Worm (Caenorhabditis elegans) whole organism, late embryonic: ENCODE measurements around the gene Y55F3C.17.

Source experiments
- C08G9.2 ChIP-seq: sonication (generic microtip); optimal IDR thresholded peaks from 2 replicates; lab custom pipeline; 2016; ENCODE audit warnings: mild to moderate bottlenecking, missing genetic modification characterization, moderate library complexity, missing compliant biosample characterization
- F13H6.1 ChIP-seq: sonication (generic microtip); optimal IDR thresholded peaks from 2 replicates; lab custom pipeline; 2016; ENCODE audit warnings: missing genetic modification characterization, missing compliant biosample characterization
- Y22D7AL.16 ChIP-seq: sonication (generic microtip); optimal IDR thresholded peaks from 2 replicates; lab custom pipeline; 2016; ENCODE audit warnings: missing genetic modification characterization, missing compliant biosample characterization
- ceh-34 ChIP-seq: sonication (generic microtip); optimal IDR thresholded peaks from 2 replicates; lab custom pipeline; 2016; ENCODE audit warnings: mild to moderate bottlenecking, missing genetic modification characterization, missing compliant biosample characterization
- ceh-9 ChIP-seq: sonication (generic microtip); optimal IDR thresholded peaks from 2 replicates; lab custom pipeline; 2016; ENCODE audit warnings: mild to moderate bottlenecking, missing genetic modification characterization, inconsistent platforms, missing compliant biosample characterization
- dve-1 ChIP-seq: sonication (generic microtip); optimal IDR thresholded peaks from 2 replicates; lab custom pipeline; 2017; ENCODE audit warnings: antibody characterized with exemption, mild to moderate bottlenecking, missing genetic modification characterization, missing compliant biosample characterization
- ets-4 ChIP-seq: sonication (generic microtip); optimal IDR thresholded peaks from 2 replicates; lab custom pipeline; 2016; ENCODE audit warnings: missing genetic modification characterization, missing compliant biosample characterization
- fkh-10 ChIP-seq: fragments of 150-350 bp; optimal IDR thresholded peaks from 2 replicates; lab custom pipeline; 2014; ENCODE audit warnings: missing biosample characterization, missing genetic modification reagents, missing genetic modification characterization
- nfya-1 ChIP-seq: sonication (generic microtip); optimal IDR thresholded peaks from 2 replicates; lab custom pipeline; 2017; ENCODE audit warnings: missing genetic modification characterization, mild to moderate bottlenecking, missing compliant biosample characterization, antibody characterized with exemption, moderate library complexity
- pqm-1 ChIP-seq: sonication (generic microtip); optimal IDR thresholded peaks from 2 replicates; lab custom pipeline; 2016; ENCODE audit warnings: missing genetic modification characterization, missing compliant biosample characterization
- rnt-1 ChIP-seq: sonication (generic microtip); optimal IDR thresholded peaks from 2 replicates; lab custom pipeline; 2016; ENCODE audit warnings: missing genetic modification characterization, missing compliant biosample characterization
- tbx-2 ChIP-seq: sonication (generic microtip); optimal IDR thresholded peaks from 2 replicates; lab custom pipeline; 2016; ENCODE audit warnings: missing genetic modification characterization, missing compliant biosample characterization
- unc-86 ChIP-seq: sonication (generic microtip); optimal IDR thresholded peaks from 2 replicates; lab custom pipeline; 2016; ENCODE audit warnings: missing genetic modification characterization, missing compliant biosample characterization

ce11 chrIV:716323-716722 is 18.1 kb upstream of the Y55F3C.17 start, which contains the start of gene clec-164:
- TF ChIP-seq unc-86 (tag; lab: Kevin White, UChicago) (no peak), rnt-1 (tag; lab: Kevin White, UChicago) (no peak), Y22D7AL.16 (tag; lab: Kevin White, UChicago) (no peak), C08G9.2 (tag; lab: Kevin White, UChicago) (no peak), F13H6.1 (tag; lab: Kevin White, UChicago) (no peak), ets-4 (no peak), ceh-9 (tag; lab: Kevin White, UChicago) (no peak), dve-1 (tag; lab: Kevin White, UChicago) (no peak), ceh-34 (no peak), pqm-1 (tag; lab: Kevin White, UChicago) (no peak), tbx-2 (tag; lab: Kevin White, UChicago) (no peak), nfya-1 (tag; lab: Kevin White, UChicago) (no peak), fkh-10 (no peak)
